Worm (Caenorhabditis elegans): ENCODE results near the gene srz-5.
A peak's percentile ranks its signal among the peaks of the same experiment; 100 is the strongest.
"Not testable (repeated sequence)": the region's sequence is repeated elsewhere in the genome, so short reads cannot be mapped to it uniquely, and the experiment has no call there.

Gene srz-5

DNA sequence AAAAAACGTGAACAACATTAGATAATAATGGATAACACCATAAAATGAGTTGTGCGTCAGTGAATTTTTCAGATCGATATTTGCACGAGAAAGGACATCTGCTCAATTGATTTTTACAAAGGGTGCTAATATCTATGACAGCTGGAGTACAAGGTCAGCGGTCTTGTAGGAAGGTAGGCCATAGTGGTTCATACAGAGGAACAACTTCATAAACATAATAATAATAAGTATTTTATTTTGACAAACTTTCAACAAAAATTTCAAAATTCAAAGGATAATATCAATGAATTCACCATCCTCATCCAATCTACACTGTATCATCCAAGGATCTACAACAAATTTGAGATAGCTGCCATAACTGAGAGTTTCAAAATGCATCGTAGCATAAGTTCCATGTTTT, 37.4 kb downstream of the srz-5 start, which contains the start of gene fbxb-104:
fbxb-104 (minus strand) TSS at position 101 of the 400 bp plus-strand sequence.
- TF ChIP-seq grh-1 (GFP tag; IDR thresholded peaks at IDR 0.05) (no peak), nhr-237 (tag; optimal IDR thresholded peaks at IDR 0.05) (no peak), aha-1 (tag; optimal IDR thresholded peaks at IDR 0.05) (no peak), nhr-11 (tag; optimal IDR thresholded peaks at IDR 0.05) (no peak), unc-98 (GFP tag; IDR thresholded peaks at IDR 0.05) (no peak)

- TF ChIP-seq hlh-4 (tag; optimal IDR thresholded peaks at IDR 0.05), result no peak
- no peak for TF ChIP-seq Y116A8C.19 (tag; optimal IDR thresholded peaks at IDR 0.05; ENCODE audit: borderline replicate concordance)
- no peak for TF ChIP-seq nhr-28 (tag; optimal IDR thresholded peaks at IDR 0.05)
- no peak for TF ChIP-seq rnt-1 (tag; optimal IDR thresholded peaks at IDR 0.05)
- TF ChIP-seq mab-9 (GFP tag; IDR thresholded peaks at IDR 0.05), result no peak
- TF ChIP-seq unc-86 (tag; optimal IDR thresholded peaks at IDR 0.05), result no peak
Measured at ce11 chrII:3476536-3476935, 38.0 kb downstream of the srz-5 start.

- TF ChIP-seq tlp-1 (tag; optimal IDR thresholded peaks at IDR 0.05), result no peak
Measured at ce11 chrII:3473744-3474143, 40.8 kb downstream of the srz-5 start, which contains the start of gene sdz-32. Gene sdz-32 (plus strand): TSS chrII:3474044.

- no peak for TF ChIP-seq egl-27 (tag; optimal IDR thresholded peaks at IDR 0.05)
- TF ChIP-seq dsc-1 (tag; optimal IDR thresholded peaks at IDR 0.05), result no peak
Measured at ce11 chrII:3472817-3473216, 41.7 kb downstream of the srz-5 start, which contains the start of gene Y49F6B.6. Gene Y49F6B.6 (plus strand): TSS chrII:3473117.

DNA sequence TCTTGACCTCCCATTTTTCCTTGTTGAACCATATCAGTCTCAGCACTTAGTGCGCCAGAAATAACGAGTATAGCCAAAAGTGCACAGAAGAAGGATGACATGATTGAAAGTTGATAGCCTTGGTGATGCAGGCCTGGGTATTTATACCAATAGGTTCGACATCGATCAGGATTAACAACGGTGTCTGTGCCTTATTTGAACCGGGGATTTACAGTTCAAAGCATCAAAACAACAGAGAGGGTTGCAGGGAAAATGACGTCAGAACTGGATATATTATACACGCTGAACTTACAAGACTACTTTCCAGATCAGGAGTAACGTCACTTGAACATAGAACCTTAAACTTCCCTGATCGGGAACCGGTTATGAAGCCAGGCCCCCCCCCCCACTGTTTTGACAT, 42.2 kb downstream of the srz-5 start, which contains the start of gene Y49F6B.12:
Y49F6B.12 (minus strand) TSS at position 101 of the 400 bp plus-strand sequence.
- no peak for TF ChIP-seq nhr-47 (tag; optimal IDR thresholded peaks at IDR 0.05)
- no peak for TF ChIP-seq mep-1 (tag; optimal IDR thresholded peaks at IDR 0.05)
- no peak for TF ChIP-seq rnt-1 (tag; optimal IDR thresholded peaks at IDR 0.05)
- no peak for TF ChIP-seq ets-5 (GFP tag; IDR thresholded peaks at IDR 0.05)
- no peak for TF ChIP-seq tlp-1 (tag; optimal IDR thresholded peaks at IDR 0.05)

DNA sequence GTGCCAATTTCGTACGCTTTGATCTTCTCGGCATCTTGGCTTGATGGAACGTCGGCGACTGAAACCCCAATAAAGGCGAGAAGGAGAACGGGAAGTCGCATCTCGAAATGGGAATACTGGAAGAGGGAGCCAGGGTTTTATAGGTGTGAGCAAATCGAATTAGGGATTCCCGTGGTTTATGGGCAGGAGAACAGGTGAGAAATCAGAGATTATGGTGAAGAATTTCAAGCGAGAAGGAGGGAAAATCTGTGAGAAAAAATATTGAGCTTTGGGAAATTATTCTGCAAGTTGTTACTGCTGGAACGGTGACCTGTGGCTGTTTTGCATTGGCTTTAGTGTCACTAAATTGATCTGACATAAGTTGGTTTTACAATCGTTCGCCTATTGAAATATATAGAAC, 42.9 kb downstream of the srz-5 start, which contains the start of gene Y49F6B.13:
Y49F6B.13 (minus strand) TSS at position 101 of the 400 bp plus-strand sequence.
- TF ChIP-seq fkh-8 (tag; optimal IDR thresholded peaks at IDR 0.05) (no peak), efl-1 (optimal IDR thresholded peaks at IDR 0.05) (no peak), efl-1 (GFP tag; optimal IDR thresholded peaks at IDR 0.05 in 1 of 2) (peak in 1 of 2 experiments; percentile 47)

DNA sequence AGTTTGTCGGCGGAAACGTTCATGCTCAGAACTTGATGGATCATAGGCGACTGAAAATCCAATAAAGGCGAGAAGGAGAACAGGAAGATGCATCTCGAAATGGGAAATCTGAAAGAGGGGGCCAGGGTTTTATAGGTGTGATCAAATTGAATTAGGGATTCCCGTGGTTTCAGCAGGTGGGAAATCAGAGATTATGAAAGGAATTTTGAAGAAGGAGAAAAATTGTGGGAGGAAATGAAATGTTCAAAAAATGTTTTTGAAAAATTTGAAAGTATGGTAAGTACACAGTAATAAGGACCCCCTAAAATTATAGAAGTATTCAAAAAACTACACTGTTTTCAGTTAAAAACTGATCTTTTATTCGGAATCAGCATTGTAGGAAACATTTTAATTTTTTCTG, 44.0 kb downstream of the srz-5 start, which contains the start of gene Y49F6B.20:
Y49F6B.20 (minus strand) TSS at position 101 of the 400 bp plus-strand sequence.
- no peak for TF ChIP-seq ceh-8 (GFP tag; optimal IDR thresholded peaks at IDR 0.05)
- TF ChIP-seq lsy-2 (tag; optimal IDR thresholded peaks at IDR 0.05), result no peak
- no peak for TF ChIP-seq pag-3 (tag; optimal IDR thresholded peaks at IDR 0.05; ENCODE audit: borderline replicate concordance, insufficient read depth)
- no peak for TF ChIP-seq ztf-11 (tag; optimal IDR thresholded peaks at IDR 0.05)
- TF ChIP-seq nhr-76 (tag; optimal IDR thresholded peaks at IDR 0.05), result no peak
- TF ChIP-seq egl-27 (tag; optimal IDR thresholded peaks at IDR 0.05), result no peak
- no peak for TF ChIP-seq snu-23 (GFP tag; optimal IDR thresholded peaks at IDR 0.05)

- TF ChIP-seq lin-13 (GFP tag; optimal IDR thresholded peaks at IDR 0.05); elt-3 (tag; optimal IDR thresholded peaks at IDR 0.05); ztf-11 (tag; optimal IDR thresholded peaks at IDR 0.05): not testable (repeated sequence)
Measured at ce11 chrII:3464580-3464979, 50.0 kb downstream of the srz-5 start, which contains the start of gene C16C8.10. Gene C16C8.10 (minus strand): TSS chrII:3464680.
